Fruit fly (Drosophila melanogaster): ENCODE measurements around the gene CG34174.

The CG34174 gene

DNA sequence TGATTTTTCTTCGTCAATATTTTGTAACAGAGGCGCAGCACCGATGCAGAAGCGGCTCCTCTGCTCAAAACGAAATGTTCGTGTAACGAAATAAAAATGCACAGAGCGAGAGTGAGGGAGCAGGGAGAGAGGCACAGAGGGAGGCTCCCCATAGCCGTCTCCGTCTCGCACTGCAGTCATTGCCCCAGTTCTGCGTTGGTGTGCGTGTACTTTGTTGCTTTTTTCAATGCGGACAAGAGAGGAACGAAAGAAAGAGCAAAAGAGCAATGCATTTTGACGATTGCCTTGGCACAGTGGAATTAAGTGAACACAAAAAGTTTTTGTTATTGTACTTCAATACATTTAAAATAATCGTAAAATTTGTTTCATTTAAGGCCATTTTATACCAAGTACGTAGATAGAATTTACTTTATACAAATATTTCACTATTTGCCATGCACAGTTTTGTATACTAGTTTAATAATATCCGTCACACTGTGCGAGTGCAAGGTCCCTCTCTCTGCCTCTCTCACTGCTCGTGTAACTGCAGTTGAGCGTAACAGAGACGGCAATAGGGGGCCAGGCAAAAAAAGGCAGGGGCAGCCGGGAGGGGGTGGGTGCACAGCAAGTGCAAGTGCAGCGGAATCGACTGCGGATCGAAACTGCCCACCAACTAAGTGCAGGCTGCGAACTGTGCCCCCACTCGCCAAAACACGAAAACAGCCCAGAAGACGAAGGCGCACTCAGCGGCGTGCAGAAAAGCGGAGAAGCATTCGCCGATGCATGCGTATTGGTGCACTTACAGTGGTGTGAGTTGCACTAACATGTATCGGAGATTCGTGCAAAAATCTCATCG, 11.8 kb upstream of the CG34174 start (continued):
- peak; percentile 100 for TF ChIP-seq CG8388 (GFP tag; optimal IDR thresholded peaks at IDR 0.05)
- TF ChIP-seq CG30403 (GFP tag; optimal IDR thresholded peaks at IDR 0.05), result peak; percentile 99
- peak; percentile 98 for TF ChIP-seq CG12104 (GFP tag; optimal IDR thresholded peaks at IDR 0.05)
- peak; percentile 93 for TF ChIP-seq Usf (GFP tag; optimal IDR thresholded peaks at IDR 0.05)
- TF ChIP-seq Dad (GFP tag; optimal IDR thresholded peaks at IDR 0.05), result peak; percentile 97
- TF ChIP-seq Jarid2 (GFP tag; optimal IDR thresholded peaks at IDR 0.05), result peak; percentile 90
- TF ChIP-seq CG10543 (GFP tag; optimal IDR thresholded peaks at IDR 0.05), result peak; percentile 39
- TF ChIP-seq gsb-n (tag; optimal IDR thresholded peaks at IDR 0.05), result peak; percentile 100
- peak; percentile 92 for TF ChIP-seq Bdp1 (GFP tag; optimal IDR thresholded peaks at IDR 0.05)
- peak; percentile 98 for TF ChIP-seq NC2α (GFP tag; optimal IDR thresholded peaks at IDR 0.05)
- TF ChIP-seq Oaz (GFP tag; IDR thresholded peaks at IDR 0.05), result peak; percentile 94
- peak; percentile 99 for TF ChIP-seq ttk (GFP tag; IDR thresholded peaks at IDR 0.05)

DNA sequence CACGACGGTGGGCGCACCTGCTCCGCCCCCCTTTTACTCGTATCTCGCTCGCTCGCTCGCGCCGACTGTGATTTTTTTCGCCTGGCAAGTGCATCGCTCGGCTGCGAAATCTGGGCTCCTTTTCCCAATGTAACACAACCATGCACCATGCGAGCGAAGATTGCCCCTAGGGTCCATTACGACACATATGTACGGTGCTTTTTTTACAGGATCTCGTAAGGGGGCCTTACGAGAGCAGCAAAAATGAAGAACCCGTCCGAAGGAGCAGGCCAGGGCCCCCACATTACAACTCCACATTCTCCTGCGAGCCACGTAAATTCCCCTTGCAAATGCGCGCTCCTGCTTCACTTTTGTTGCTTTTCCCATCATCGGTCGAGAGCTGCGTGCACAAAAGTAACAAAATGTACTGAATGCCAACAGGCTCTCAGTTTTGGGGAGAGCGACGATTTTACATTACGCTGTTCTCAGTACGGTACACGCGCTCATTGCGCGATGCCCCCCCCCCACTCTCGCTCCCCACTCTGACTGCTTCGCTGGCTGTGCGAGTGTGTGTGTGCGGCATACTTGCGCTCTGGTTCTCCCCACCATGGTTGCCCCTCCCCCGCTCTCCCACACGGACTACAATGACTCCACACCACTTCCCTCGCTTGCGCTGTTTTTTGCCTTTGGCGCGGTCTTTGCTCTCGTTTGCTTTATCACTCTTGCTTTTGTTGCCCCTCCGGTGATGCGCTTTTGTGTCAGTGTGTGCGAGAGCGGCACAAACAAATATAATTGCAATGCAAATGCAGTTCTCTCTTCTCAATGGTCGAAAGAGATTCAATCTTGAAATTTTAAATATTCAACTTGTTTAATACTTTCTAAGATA, 11.0 kb upstream of the CG34174 start:
- TF ChIP-seq kah (GFP tag; optimal IDR thresholded peaks at IDR 0.05), result no peak
- TF ChIP-seq CG16863 (GFP tag; optimal IDR thresholded peaks at IDR 0.05), result no peak
- TF ChIP-seq CG8478 (optimal IDR thresholded peaks at IDR 0.05), result no peak
- peak; percentile 77 for TF ChIP-seq sd (tag; optimal IDR thresholded peaks at IDR 0.05)
- TF ChIP-seq CG12942 (GFP tag; optimal IDR thresholded peaks at IDR 0.05), result no peak
- TF ChIP-seq ranshi (GFP tag; IDR thresholded peaks at IDR 0.05), result peak; percentile 27; the same call in 1 of the 2 replicates
- TF ChIP-seq rib (GFP tag; IDR thresholded peaks at IDR 0.05), result peak; percentile 70
- TF ChIP-seq ap (GFP tag; IDR thresholded peaks at IDR 0.05), result no peak
- TF ChIP-seq dati (GFP tag; IDR thresholded peaks at IDR 0.05), result no peak
- TF ChIP-seq Side (GFP tag; optimal IDR thresholded peaks at IDR 0.05), result no peak
- no peak for TF ChIP-seq tap (tag; optimal IDR thresholded peaks at IDR 0.05)
- TF ChIP-seq CG2129 (GFP tag; IDR thresholded peaks at IDR 0.05; ENCODE audit: partially characterized antibody), result no peak
- TF ChIP-seq Optix (GFP tag; IDR thresholded peaks at IDR 0.05), result no peak
- no peak for TF ChIP-seq oc (tag; optimal IDR thresholded peaks at IDR 0.05)
- TF ChIP-seq cwo (GFP tag; optimal IDR thresholded peaks at IDR 0.05), result peak; percentile 8
- peak; percentile 34 for TF ChIP-seq sug (tag; optimal IDR thresholded peaks at IDR 0.05)
- TF ChIP-seq HLHmδ (GFP tag; optimal IDR thresholded peaks at IDR 0.05), result peak; percentile 88
- TF ChIP-seq lmd (GFP tag; IDR thresholded peaks at IDR 0.05), result no peak
- TF ChIP-seq run (tag; optimal IDR thresholded peaks at IDR 0.05), result peak; percentile 13
- no peak for TF ChIP-seq Dek (tag; optimal IDR thresholded peaks at IDR 0.05)
- peak; percentile 38; the same call in 1 of the 2 replicates for TF ChIP-seq sna (GFP tag; IDR thresholded peaks at IDR 0.05; ENCODE audit: partially characterized antibody)
- no peak for TF ChIP-seq Dad (GFP tag; optimal IDR thresholded peaks at IDR 0.05)
- TF ChIP-seq Nf-YB (GFP tag; optimal IDR thresholded peaks at IDR 0.05), result peak; percentile 26
- no peak for TF ChIP-seq pan (optimal IDR thresholded peaks at IDR 0.05)
- peak in 1 of 2 experiments; percentile 21 for TF ChIP-seq pan (GFP tag; optimal IDR thresholded peaks at IDR 0.05 in 1 of 2, IDR thresholded peaks at IDR 0.05 in 1 of 2)
- no peak for TF ChIP-seq gsb-n (tag; optimal IDR thresholded peaks at IDR 0.05)
- no peak for TF ChIP-seq CG12659 (GFP tag; optimal IDR thresholded peaks at IDR 0.05)
- TF ChIP-seq CG13775 (GFP tag; optimal IDR thresholded peaks at IDR 0.05), result no peak
- TF ChIP-seq ftz-f1 (GFP tag; optimal IDR thresholded peaks at IDR 0.05), result peak; percentile 73
- no peak for TF ChIP-seq chn (GFP tag; optimal IDR thresholded peaks at IDR 0.05)
- peak; percentile 88 for TF ChIP-seq abd-A (tag; optimal IDR thresholded peaks at IDR 0.05)
- peak; percentile 77; the same call in 2 of the 3 replicates for TF ChIP-seq zen2 (GFP tag; IDR thresholded peaks at IDR 0.05; ENCODE audit: partially characterized antibody)
- no peak for TF ChIP-seq bab2 (GFP tag; optimal IDR thresholded peaks at IDR 0.05)
- peak; percentile 50; the same call in 1 of the 3 replicates for TF ChIP-seq CG6791 (GFP tag; IDR thresholded peaks at IDR 0.05; ENCODE audit: partially characterized antibody)
- peak; percentile 94 for TF ChIP-seq chinmo (GFP tag; IDR thresholded peaks at IDR 0.05; ENCODE audit: partially characterized antibody)
- no peak for TF ChIP-seq ro (GFP tag; IDR thresholded peaks at IDR 0.05)

All from whole organism, embryonic.